Worm (Caenorhabditis elegans): ENCODE measurements around the gene C25G6.3.

ce11 chrX:1257668-1258067 lies 19.0 kb upstream of the C25G6.3 start:
- TF ChIP-seq lin-15B (tag; optimal IDR thresholded peaks at IDR 0.05) (no peak), pqm-1 (tag; optimal IDR thresholded peaks at IDR 0.05) (no peak), ztf-4 (tag; optimal IDR thresholded peaks at IDR 0.05) (no peak), ama-1 (optimal IDR thresholded peaks at IDR 0.05) (no peak), unc-39 (tag; optimal IDR thresholded peaks at IDR 0.05) (no peak), elt-3 (tag; optimal IDR thresholded peaks at IDR 0.05) (no peak), nhr-28 (tag; optimal IDR thresholded peaks at IDR 0.05) (no peak), eor-1 (tag; optimal IDR thresholded peaks at IDR 0.05) (no peak), R02D3.7 (tag; optimal IDR thresholded peaks at IDR 0.05) (no peak), nfya-1 (tag; optimal IDR thresholded peaks at IDR 0.05; ENCODE audit: insufficient read depth) (no peak)

All from whole organism, L3 larva.